Fruit fly (Drosophila melanogaster) S2 (cell line): ENCODE measurements around the gene ich.
A peak's percentile ranks its signal among the peaks of the same experiment; 100 is the strongest.

Source experiments
- CG8478 ChIP-seq: fragments of >200 bp; optimal IDR thresholded peaks from 2 replicates; lab custom pipeline; 2018
- CTCF ChIP-seq, 2 experiments: fragments of >200 bp; optimal IDR thresholded peaks; 2 replicates each; lab custom pipeline; 2018

DNA sequence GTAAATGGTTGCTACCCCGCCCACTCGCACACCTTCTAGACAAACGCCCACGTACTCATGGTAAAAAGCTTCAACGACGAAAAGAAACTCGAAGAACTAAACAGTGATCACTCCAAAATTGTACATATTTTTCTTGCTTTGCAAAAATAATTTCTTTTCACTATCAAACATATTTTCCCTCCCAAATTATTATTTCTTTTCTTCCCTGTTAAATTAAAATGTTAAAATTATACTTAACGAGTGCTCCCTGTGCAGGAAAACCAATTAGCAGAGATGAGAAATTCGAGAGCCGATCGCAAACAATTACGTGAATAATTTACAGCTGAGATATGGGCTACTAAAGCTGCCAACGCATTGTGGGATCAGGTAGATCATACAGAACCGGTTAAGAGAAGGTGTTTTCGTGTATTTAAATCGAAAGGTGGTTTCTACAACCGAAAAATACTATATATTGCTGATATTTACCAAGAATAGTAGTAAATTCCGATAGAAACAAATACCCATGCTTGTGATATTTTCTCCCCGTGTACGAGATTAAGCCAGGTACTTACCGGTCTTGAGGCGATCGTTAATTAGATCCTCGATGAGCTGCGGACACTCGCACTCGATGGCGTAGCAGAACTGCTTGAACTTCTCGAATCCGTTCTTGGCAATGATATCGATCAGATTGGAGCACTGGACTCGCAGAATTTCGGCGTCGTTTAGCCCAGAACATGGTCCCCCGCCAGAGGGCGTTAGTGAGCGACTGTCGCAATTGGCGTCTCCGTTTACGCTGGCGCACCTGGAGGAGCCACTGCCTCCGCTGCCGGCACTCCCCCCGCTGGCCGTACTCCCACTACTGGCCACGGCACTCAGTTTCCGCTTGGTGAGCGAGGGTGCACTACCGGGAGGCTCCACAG is 32.4 kb downstream of the ich start:
- TF ChIP-seq CG8478 (lab: Kevin White, UChicago) (no peak), CTCF (optimal IDR thresholded peaks at IDR 0.05; lab: Kevin White, UChicago) (peak; percentile 81 to 89)
